Worm (Caenorhabditis elegans) whole organism, L2 larva: ENCODE measurements around the gene C02F12.8.

ENCODE experiments used
- R02D3.7 ChIP-seq: fragments of 150-350 bp; optimal IDR thresholded peaks from 2 replicates; lab custom pipeline; 2014; ENCODE audit warnings: missing biosample characterization, missing genetic modification characterization
- aly-2 ChIP-seq: fragments of 150-350 bp; optimal IDR thresholded peaks from 2 replicates; lab custom pipeline; 2014; ENCODE audit warnings: missing biosample characterization, missing genetic modification characterization
- ama-1 ChIP-seq: fragments of 150-350 bp; optimal IDR thresholded peaks from 2 replicates; lab custom pipeline; 2018; ENCODE audit warnings: inconsistent platforms
- blmp-1 ChIP-seq: sonication (generic microtip); optimal IDR thresholded peaks from 2 replicates; lab custom pipeline; 2017; ENCODE audit warnings: missing genetic modification characterization, mild to moderate bottlenecking, missing compliant biosample characterization, antibody characterized with exemption, moderate library complexity; ENCODE audit not compliant: insufficient read depth
- ceh-82 ChIP-seq: fragments of 150-350 bp; optimal IDR thresholded peaks from 2 replicates; lab custom pipeline; 2014; ENCODE audit warnings: missing biosample characterization, missing genetic modification characterization
- lin-39 ChIP-seq: fragments of 150-350 bp; optimal IDR thresholded peaks from 2 replicates; lab custom pipeline; 2014; ENCODE audit warnings: missing biosample characterization, missing genetic modification reagents, missing genetic modification characterization
- nhr-11 ChIP-seq: fragments of 150-350 bp; optimal IDR thresholded peaks from 2 replicates; lab custom pipeline; 2014; ENCODE audit warnings: missing biosample characterization, missing genetic modification characterization
- nhr-237 ChIP-seq: fragments of 150-350 bp; optimal IDR thresholded peaks from 2 replicates; lab custom pipeline; 2014; ENCODE audit warnings: missing biosample characterization, missing genetic modification characterization
- skn-1 ChIP-seq: sonication (generic microtip); optimal IDR thresholded peaks from 2 replicates; lab custom pipeline; 2017; ENCODE audit warnings: missing biosample characterization, missing genetic modification characterization
- snpc-4 ChIP-seq: fragments of 150-350 bp; optimal IDR thresholded peaks from 2 replicates; lab custom pipeline; 2014; ENCODE audit warnings: missing biosample characterization, missing genetic modification characterization
- zag-1 ChIP-seq: fragments of 150-350 bp; optimal IDR thresholded peaks from 2 replicates; lab custom pipeline; 2014; ENCODE audit warnings: missing biosample characterization, missing genetic modification characterization

ce11 chrX:3728970-3729369 is 35.9 kb upstream of the C02F12.8 start, which contains the start of gene aex-4:
- TF ChIP-seq aly-2 (no peak), snpc-4 (tag; lab: Kevin White, UChicago) (no peak), lin-39 (no peak), blmp-1 (tag; lab: Kevin White, UChicago) (no peak), zag-1 (tag; lab: Kevin White, UChicago) (no peak), nhr-237 (no peak), ceh-82 (tag; lab: Kevin White, UChicago) (no peak), ama-1 (no peak), R02D3.7 (tag; lab: Kevin White, UChicago) (no peak), nhr-11 (tag; lab: Kevin White, UChicago) (no peak), skn-1 (tag; lab: Kevin White, UChicago) (no peak)
